Worm (Caenorhabditis elegans): ENCODE measurements around the gene Y105C5A.1273.

DNA sequence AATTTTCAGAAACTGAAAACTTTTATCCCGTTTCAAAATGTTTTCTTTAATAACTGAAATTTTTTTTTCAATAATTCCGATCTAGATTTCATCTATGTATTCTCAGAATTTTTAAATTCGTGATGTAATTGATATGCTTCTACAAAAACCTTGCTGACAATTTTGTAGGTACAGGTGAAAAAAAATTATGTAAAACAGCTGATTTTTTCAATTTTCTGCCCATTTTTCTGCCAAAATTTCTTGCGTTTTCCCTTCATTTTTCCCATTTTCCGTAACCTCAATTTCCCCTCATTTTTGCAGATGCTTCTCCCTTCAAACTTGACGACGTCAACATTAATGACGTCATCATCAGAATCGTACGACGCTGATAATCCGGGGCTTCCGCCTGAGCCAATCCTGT lies 28.8 kb downstream of the Y105C5A.1273 start, which contains the start of gene daf-38:
- no peak for TF ChIP-seq snpc-4 (GFP tag; optimal IDR thresholded peaks at IDR 0.05)
- no peak for TF ChIP-seq snpc-4 (tag; optimal IDR thresholded peaks at IDR 0.05)
- TF ChIP-seq akir-1 (GFP tag; optimal IDR thresholded peaks at IDR 0.05), result no peak
- no peak for TF ChIP-seq F22D6.2 (tag; optimal IDR thresholded peaks at IDR 0.05)
- TF ChIP-seq cebp-2 (GFP tag; IDR thresholded peaks at IDR 0.05), result no peak
- no peak for TF ChIP-seq lir-1 (GFP tag; conservative IDR thresholded peaks at IDR 0.05)
- TF ChIP-seq B0035.1 (tag; optimal IDR thresholded peaks at IDR 0.05), result no peak
- TF ChIP-seq sea-2 (GFP tag; IDR thresholded peaks at IDR 0.05), result no peak
